Worm (Caenorhabditis elegans): ENCODE data around the gene sid-3.

Gene sid-3

ce11 chrX:17237439-17237838 lies 51.3 kb downstream of the sid-3 start, which contains the start of gene T25G12.11:
Gene T25G12.11, minus strand, starts transcription at chrX:17237539.
- TF ChIP-seq unc-62 (GFP tag; optimal IDR thresholded peaks at IDR 0.05) = no peak

Data from whole organism, dauer.